Fruit fly (Drosophila melanogaster) whole organism, prepupa: ENCODE data around the gene Arf1.

Experiments
- CG16779 ChIP-seq: fragments of 200-800 bp; sonication (Bioruptor generic); optimal IDR thresholded peaks from 3 replicates; lab custom pipeline; 2017; ENCODE audit warnings: missing biosample characterization, mild to moderate bottlenecking, missing genetic modification characterization
- CG34406 ChIP-seq: fragments of 200-800 bp; sonication (Bioruptor generic); optimal IDR thresholded peaks from 3 replicates; lab custom pipeline; 2016; ENCODE audit warnings: missing biosample characterization, missing genetic modification characterization
- Gug ChIP-seq: fragments of 200-800 bp; sonication (Bioruptor generic); IDR thresholded peaks from 2 replicates; pipeline ENCODE4 v1.3.6; 2022; ENCODE audit warnings: missing biosample characterization, missing genetic modification characterization
- Sox14 ChIP-seq: fragments of 200-800 bp; sonication (Bioruptor generic); optimal IDR thresholded peaks from 3 replicates; lab custom pipeline; 2016; ENCODE audit warnings: missing biosample characterization, missing genetic modification characterization
- acj6 ChIP-seq: fragments of 200-800 bp; sonication (Bioruptor generic); optimal IDR thresholded peaks from 3 replicates; lab custom pipeline; 2016; ENCODE audit warnings: missing biosample characterization, missing genetic modification characterization
- spab ChIP-seq: fragments of 200-800 bp; sonication (Bioruptor generic); optimal IDR thresholded peaks from 2 replicates; lab custom pipeline; 2017; ENCODE audit warnings: missing biosample characterization, mild to moderate bottlenecking, missing genetic modification characterization, missing genetic modification reagents

DNA sequence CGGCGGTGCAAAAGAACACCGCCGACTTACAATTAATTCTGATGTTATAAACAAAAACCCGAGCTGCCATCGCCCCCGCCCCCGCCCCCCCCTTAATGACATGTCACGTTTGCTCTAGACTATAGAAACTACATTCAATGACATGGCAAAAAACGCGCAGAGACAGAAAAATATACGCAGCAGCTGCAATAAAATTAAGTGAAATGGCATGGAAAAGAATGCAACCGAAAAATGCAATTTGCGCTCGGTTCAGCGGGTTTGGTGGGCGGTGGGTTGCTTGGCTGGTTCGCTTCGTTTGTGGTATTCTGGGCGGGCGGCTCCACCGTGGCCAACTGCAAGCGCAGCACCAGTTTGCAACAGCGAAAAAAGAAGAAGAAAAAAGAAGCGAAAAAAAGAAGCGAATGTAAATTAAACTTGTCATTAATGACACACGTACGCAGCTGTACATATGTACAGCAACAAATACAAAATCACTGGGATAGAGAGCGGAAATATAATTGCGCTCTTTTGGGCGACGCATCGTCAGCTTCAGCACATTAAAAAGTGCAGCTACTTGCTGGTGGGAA lies 41.8 kb downstream of the Arf1 start:
- TF ChIP-seq CG16779 (tag; lab: Kevin White, UChicago) (no peak), CG34406 (GFP tag; lab: Kevin White, UChicago) (no peak), acj6 (no peak), spab (GFP tag; lab: Kevin White, UChicago) (no peak), Sox14 (GFP tag; lab: Kevin White, UChicago) (no peak), Gug (no peak)
